Worm (Caenorhabditis elegans): ENCODE data around the gene crt-1.

crt-1 gene

ce11 chrV:6107474-6107873 lies 7.1 kb upstream of the crt-1 start, which contains the start of gene cwf-19L1 (continued):
- no peak for TF ChIP-seq ceh-63 (GFP tag; optimal IDR thresholded peaks at IDR 0.05)
- no peak for TF ChIP-seq aly-2 (tag; optimal IDR thresholded peaks at IDR 0.05)
- peak; percentile 63 for TF ChIP-seq lin-15B (tag; optimal IDR thresholded peaks at IDR 0.05)
- no peak for TF ChIP-seq fos-1 (tag; optimal IDR thresholded peaks at IDR 0.05)
- TF ChIP-seq elt-3 (tag; optimal IDR thresholded peaks at IDR 0.05) = peak in 2 of 6 experiments; percentile 1 to 29
- TF ChIP-seq lin-35 (GFP tag; optimal IDR thresholded peaks at IDR 0.05) = peak; percentile 95 to 96
- TF ChIP-seq egl-13 (tag; optimal IDR thresholded peaks at IDR 0.05) = peak; percentile 68
- TF ChIP-seq nhr-76 (tag; optimal IDR thresholded peaks at IDR 0.05) = no peak
- TF ChIP-seq nhr-237 (tag; optimal IDR thresholded peaks at IDR 0.05) = no peak
- no peak for TF ChIP-seq tlp-1 (tag; optimal IDR thresholded peaks at IDR 0.05)
- peak in 1 of 2 experiments; percentile 79 for TF ChIP-seq ztf-11 (tag; optimal IDR thresholded peaks at IDR 0.05)
- no peak for TF ChIP-seq ceh-88 (GFP tag; IDR thresholded peaks at IDR 0.05)
- TF ChIP-seq Y116A8C.19 (tag; optimal IDR thresholded peaks at IDR 0.05; ENCODE audit: borderline replicate concordance) = no peak
- TF ChIP-seq ama-1 (optimal IDR thresholded peaks at IDR 0.05) = peak; percentile 32
- peak; percentile 71 to 78 for TF ChIP-seq lsy-2 (tag; optimal IDR thresholded peaks at IDR 0.05)
- peak; percentile 91 for TF ChIP-seq lir-3 (tag; optimal IDR thresholded peaks at IDR 0.05; ENCODE audit: poor library complexity)
- TF ChIP-seq nhr-47 (tag; optimal IDR thresholded peaks at IDR 0.05) = peak; percentile 82
- no peak for TF ChIP-seq hlh-4 (tag; optimal IDR thresholded peaks at IDR 0.05)
- peak; percentile 26 for TF ChIP-seq ztf-4 (tag; optimal IDR thresholded peaks at IDR 0.05)
- TF ChIP-seq ces-1 (GFP tag; optimal IDR thresholded peaks at IDR 0.05) = no peak
- TF ChIP-seq nhr-28 (tag; optimal IDR thresholded peaks at IDR 0.05) = no peak
- TF ChIP-seq nhr-84 (tag; optimal IDR thresholded peaks at IDR 0.05) = no peak
- TF ChIP-seq efl-3 (GFP tag; optimal IDR thresholded peaks at IDR 0.05) = no peak
- TF ChIP-seq unc-30 (tag; optimal IDR thresholded peaks at IDR 0.05) = no peak
- TF ChIP-seq unc-86 (tag; optimal IDR thresholded peaks at IDR 0.05) = peak; percentile 40
- peak in 1 of 2 experiments; percentile 63 for TF ChIP-seq mdl-1 (tag; optimal IDR thresholded peaks at IDR 0.05)
- TF ChIP-seq jun-1 (tag; optimal IDR thresholded peaks at IDR 0.05) = no peak
- TF ChIP-seq nhr-71 (tag; optimal IDR thresholded peaks at IDR 0.05) = peak; percentile 79
- peak; percentile 40 for TF ChIP-seq C04F5.9 (tag; optimal IDR thresholded peaks at IDR 0.05)
- TF ChIP-seq egl-27 (tag; optimal IDR thresholded peaks at IDR 0.05) = no peak
- peak; percentile 76 for TF ChIP-seq unc-130 (tag; optimal IDR thresholded peaks at IDR 0.05)
- TF ChIP-seq C16A3.4 (tag; optimal IDR thresholded peaks at IDR 0.05) = peak; percentile 53
- TF ChIP-seq F16B12.6 (tag; optimal IDR thresholded peaks at IDR 0.05) = peak; percentile 43
- peak; percentile 45; the same call in 1 of the 2 replicates for TF ChIP-seq grh-1 (GFP tag; IDR thresholded peaks at IDR 0.05)
- TF ChIP-seq unc-62 (GFP tag; optimal IDR thresholded peaks at IDR 0.05) = no peak
- no peak for TF ChIP-seq C34B4.2 (tag; optimal IDR thresholded peaks at IDR 0.05)
- no peak for TF ChIP-seq ets-5 (GFP tag; IDR thresholded peaks at IDR 0.05)
- TF ChIP-seq sox-4 (tag; optimal IDR thresholded peaks at IDR 0.05) = peak; percentile 65
- peak; percentile 6; the same call in 1 of the 2 replicates for TF ChIP-seq unc-98 (GFP tag; IDR thresholded peaks at IDR 0.05)
- TF ChIP-seq lin-39 (tag; optimal IDR thresholded peaks at IDR 0.05) = no peak
- TF ChIP-seq nhr-90 (tag; optimal IDR thresholded peaks at IDR 0.05; ENCODE audit: poor library complexity) = peak; percentile 79
- no peak for TF ChIP-seq nhr-77 (tag; optimal IDR thresholded peaks at IDR 0.05)

ce11 chrV:6105374-6105773 lies 5.0 kb upstream of the crt-1 start, which contains the start of gene atf-8:
Gene atf-8 (plus strand): TSS chrV:6105607.
- TF ChIP-seq aha-1 (tag; optimal IDR thresholded peaks at IDR 0.05) = no peak
- TF ChIP-seq blmp-1 (tag; optimal IDR thresholded peaks at IDR 0.05) = peak; percentile 100

Measured in whole organism, L1 larva.